Worm (Caenorhabditis elegans) whole organism, midembryonic: ENCODE measurements around the gene R03D7.15.

Experiments
- T22C8.4 ChIP-seq: fragments of 200-800 bp; sonication (Bioruptor generic); IDR thresholded peaks from 2 replicates; pipeline ENCODE4 v1.3.6; 2022; ENCODE audit warnings: missing genetic modification characterization, missing compliant biosample characterization
- flt-1 ChIP-seq: fragments of 200-800 bp; sonication (Bioruptor generic); IDR thresholded peaks from 2 replicates; pipeline ENCODE4 v1.3.6; 2022; ENCODE audit warnings: missing genetic modification characterization, missing compliant biosample characterization
- klf-2 ChIP-seq: fragments of 200-800 bp; sonication (Bioruptor generic); conservative IDR thresholded peaks from 2 replicates; pipeline ENCODE4 v1.3.6; 2022; ENCODE audit warnings: missing genetic modification reagents, missing genetic modification characterization, missing compliant biosample characterization
- med-1 ChIP-seq: sonication (generic microtip); optimal IDR thresholded peaks from 2 replicates; lab custom pipeline; 2017; ENCODE audit warnings: missing genetic modification characterization, mild to moderate bottlenecking, missing compliant biosample characterization, antibody characterized with exemption, missing genetic modification reagents; ENCODE audit not compliant: insufficient read depth
- ref-1 ChIP-seq: fragments of 200-800 bp; sonication (Bioruptor generic); conservative IDR thresholded peaks from 2 replicates; pipeline ENCODE4 v1.3.6; 2022; ENCODE audit warnings: missing genetic modification reagents, missing genetic modification characterization, missing compliant biosample characterization
- tab-1 ChIP-seq: fragments of 200-800 bp; sonication (Bioruptor generic); IDR thresholded peaks from 2 replicates; pipeline ENCODE4 v1.3.6; 2022; ENCODE audit warnings: missing genetic modification characterization, missing compliant biosample characterization
- ztf-23 ChIP-seq: fragments of 200-800 bp; sonication (Bioruptor generic); IDR thresholded peaks from 2 replicates; pipeline ENCODE4 v1.3.6; 2022; ENCODE audit warnings: missing genetic modification reagents, missing genetic modification characterization, missing compliant biosample characterization

DNA sequence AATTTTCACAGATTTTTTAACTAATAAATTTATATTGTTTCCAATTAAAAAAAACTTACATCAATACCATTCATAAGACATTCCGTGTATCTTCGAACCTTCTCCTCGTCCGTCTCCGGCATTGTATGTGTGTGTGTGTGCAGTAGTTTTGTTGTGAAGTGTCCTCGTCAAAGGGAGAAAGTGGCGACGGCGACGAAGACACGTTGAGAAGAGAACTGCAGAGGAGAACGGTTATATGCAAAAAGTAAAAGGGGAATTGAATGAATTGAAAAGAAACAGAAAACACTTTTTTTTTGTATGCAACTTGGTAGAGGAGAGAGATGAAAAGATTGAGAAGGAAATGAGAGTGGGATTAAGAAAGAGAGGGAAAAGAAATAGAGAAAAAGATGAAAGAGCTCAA lies 3.4 kb downstream of the R03D7.15 start:
- TF ChIP-seq T22C8.4 (GFP tag; lab: Robert Waterston, UW), result no peak
- no peak for TF ChIP-seq klf-2 (GFP tag; lab: Robert Waterston, UW)
- TF ChIP-seq med-1, result no peak
- no peak for TF ChIP-seq ztf-23 (GFP tag; lab: Robert Waterston, UW)
- TF ChIP-seq tab-1, result no peak
- TF ChIP-seq flt-1 (GFP tag; lab: Robert Waterston, UW), result no peak
- TF ChIP-seq ref-1 (GFP tag; lab: Robert Waterston, UW), result no peak
